Fruit fly (Drosophila melanogaster) Kc167 (cell line): ENCODE results near the gene CG7179.

Source experiments
- Myc ChIP-seq: fragments of >200 bp; optimal IDR thresholded peaks from 2 replicates; lab custom pipeline; 2017; ENCODE audit warnings: missing external identifiers
- h ChIP-seq: fragments of >200 bp; optimal IDR thresholded peaks from 3 replicates; lab custom pipeline; 2018; ENCODE audit warnings: missing external identifiers
- psq ChIP-seq: fragments of >200 bp; optimal IDR thresholded peaks from 2 replicates; lab custom pipeline; 2017; ENCODE audit warnings: missing external identifiers
- ttk ChIP-seq: sonication (Bioruptor generic); optimal IDR thresholded peaks from 2 replicates; lab custom pipeline; 2017; ENCODE audit warnings: missing external identifiers

DNA sequence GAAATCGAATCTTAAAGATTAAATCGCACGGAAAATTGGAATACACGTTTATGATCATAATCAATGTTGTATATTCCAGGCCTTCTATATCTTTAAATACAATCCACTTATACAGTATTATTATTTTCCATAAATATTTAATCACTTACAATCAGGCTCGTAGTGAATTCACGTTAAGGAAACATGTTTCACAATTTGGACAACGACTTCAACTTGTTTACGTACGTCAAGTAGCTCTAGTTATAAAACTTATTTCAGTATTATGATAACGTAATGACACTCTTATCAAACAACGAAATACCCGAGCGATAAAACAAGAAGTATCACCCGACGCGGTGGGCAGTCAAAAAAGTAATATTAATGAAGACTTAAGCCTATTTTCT is 13.5 kb upstream of the CG7179 start:
- TF ChIP-seq Myc (lab: Kevin White, UChicago), result no peak
- no peak for TF ChIP-seq ttk
- TF ChIP-seq h (lab: Kevin White, UChicago), result no peak
- TF ChIP-seq psq (lab: Kevin White, UChicago), result no peak
